Fruit fly (Drosophila melanogaster): Measurements from ENCODE around the gene tll.

- no peak for TF ChIP-seq CTCF (optimal IDR thresholded peaks at IDR 0.05)
- TF ChIP-seq CG8478 (optimal IDR thresholded peaks at IDR 0.05) = no peak
These were observed 34.9 kb upstream of the tll start for dm6 chr3R:30817246-30817645.

Measured in S2 (cell line).